Fruit fly (Drosophila melanogaster) whole organism, adult: ENCODE measurements around the gene DIP-iota.

Experiments
- CG12768 ChIP-seq: fragments of 200-800 bp; sonication (Bioruptor generic); optimal IDR thresholded peaks from 2 replicates; lab custom pipeline; 2017; ENCODE audit warnings: missing biosample characterization, missing genetic modification characterization, mild to moderate bottlenecking, moderate library complexity, missing genetic modification reagents
- CG33017 ChIP-seq: fragments of 200-800 bp; sonication (Bioruptor generic); optimal IDR thresholded peaks from 2 replicates; lab custom pipeline; 2018; ENCODE audit warnings: missing biosample characterization, mild to moderate bottlenecking, missing genetic modification characterization, moderate library complexity
- Crg-1 ChIP-seq: fragments of 200-800 bp; sonication (Bioruptor generic); optimal IDR thresholded peaks from 2 replicates; lab custom pipeline; 2016; ENCODE audit warnings: missing biosample characterization, missing genetic modification characterization
- Hr96 ChIP-seq: fragments of 200-800 bp; sonication (Bioruptor generic); optimal IDR thresholded peaks from 2 replicates; lab custom pipeline; 2016; ENCODE audit warnings: missing biosample characterization, missing genetic modification characterization
- Mnt ChIP-seq: fragments of 200-800 bp; sonication (Bioruptor generic); optimal IDR thresholded peaks from 2 replicates; lab custom pipeline; 2016; ENCODE audit warnings: missing biosample characterization, mild to moderate bottlenecking, missing genetic modification characterization
- bab1 ChIP-seq: fragments of 200-800 bp; sonication (Bioruptor generic); optimal IDR thresholded peaks from 3 replicates; lab custom pipeline; 2019; ENCODE audit warnings: missing biosample characterization, mild to moderate bottlenecking, missing genetic modification characterization, moderate library complexity
- cic ChIP-seq: fragments of 200-800 bp; sonication (Bioruptor generic); optimal IDR thresholded peaks from 2 replicates; lab custom pipeline; 2017; ENCODE audit warnings: missing biosample characterization, mild to moderate bottlenecking, missing genetic modification characterization, moderate library complexity
- pad ChIP-seq: fragments of 200-800 bp; sonication (Bioruptor generic); optimal IDR thresholded peaks from 3 replicates; lab custom pipeline; 2017; ENCODE audit warnings: missing biosample characterization, missing genetic modification characterization, mild to moderate bottlenecking, moderate library complexity, missing genetic modification reagents

dm6 chr2L:6611374-6612005 is 10.0 kb downstream of the DIP-iota start:
- TF ChIP-seq CG33017 (tag; lab: Kevin White, UChicago) (no peak), bab1 (GFP tag; lab: Kevin White, UChicago) (no peak), cic (GFP tag; lab: Kevin White, UChicago) (no peak), Crg-1 (GFP tag; lab: Kevin White, UChicago) (no peak), Hr96 (GFP tag; lab: Kevin White, UChicago) (no peak), pad (GFP tag; lab: Kevin White, UChicago) (no peak), CG12768 (GFP tag; lab: Kevin White, UChicago) (no peak), Mnt (no peak)
